Worm (Caenorhabditis elegans): ENCODE results near the gene R07E4.5.

- TF ChIP-seq mdt-29 (GFP tag; IDR thresholded peaks at IDR 0.05) (no peak), mep-1 (tag; optimal IDR thresholded peaks at IDR 0.05) (no peak), nhr-111 (GFP tag; optimal IDR thresholded peaks at IDR 0.05) (no peak), unc-62 (GFP tag; optimal IDR thresholded peaks at IDR 0.05 in 1 of 2) (peak in 1 of 2 experiments; percentile 69), unc-62 (tag; optimal IDR thresholded peaks at IDR 0.05) (no peak), nhr-10 (tag; optimal IDR thresholded peaks at IDR 0.05) (no peak), pha-4 (GFP tag; IDR thresholded peaks at IDR 0.05) (no peak), pha-4 (tag; optimal IDR thresholded peaks at IDR 0.05) (no peak), lin-15B (tag; optimal IDR thresholded peaks at IDR 0.05) (no peak), jun-1 (tag; optimal IDR thresholded peaks at IDR 0.05) (no peak), lsy-2 (tag; optimal IDR thresholded peaks at IDR 0.05) (no peak), R02D3.7 (tag; optimal IDR thresholded peaks at IDR 0.05) (no peak), spr-1 (tag; optimal IDR thresholded peaks at IDR 0.05) (no peak)
These were observed 20.1 kb downstream of the R07E4.5 start for ce11 chrX:5932923-5933322.

Measured in whole organism, L4 larva.